Worm (Caenorhabditis elegans) whole organism, L2 larva: ENCODE measurements around the gene Y32G9B.1.
A peak's percentile ranks its signal among the peaks of the same experiment; 100 is the strongest.

Experiments used
- C34F6.9 ChIP-seq: fragments of 150-350 bp; optimal IDR thresholded peaks from 2 replicates; lab custom pipeline; 2014; ENCODE audit warnings: missing biosample characterization, missing genetic modification characterization
- F13H6.1 ChIP-seq: sonication (generic microtip); optimal IDR thresholded peaks from 2 replicates; lab custom pipeline; 2016; ENCODE audit warnings: missing genetic modification characterization, missing compliant biosample characterization
- R02D3.7 ChIP-seq: fragments of 150-350 bp; optimal IDR thresholded peaks from 2 replicates; lab custom pipeline; 2014; ENCODE audit warnings: missing biosample characterization, missing genetic modification characterization
- Y55F3AM.14 ChIP-seq: fragments of 200-800 bp; sonication (Bioruptor generic); optimal IDR thresholded peaks from 2 replicates; lab custom pipeline; 2018; ENCODE audit warnings: mild to moderate bottlenecking, missing genetic modification characterization, missing compliant biosample characterization
- ZK546.5 ChIP-seq: sonication (generic microtip); optimal IDR thresholded peaks from 2 replicates; lab custom pipeline; 2017; ENCODE audit warnings: missing biosample characterization, missing genetic modification characterization
- alr-1 ChIP-seq: fragments of 150-350 bp; optimal IDR thresholded peaks from 2 replicates; lab custom pipeline; 2014; ENCODE audit warnings: missing biosample characterization, missing genetic modification characterization
- aly-2 ChIP-seq: fragments of 150-350 bp; optimal IDR thresholded peaks from 2 replicates; lab custom pipeline; 2014; ENCODE audit warnings: missing biosample characterization, missing genetic modification characterization
- ama-1 ChIP-seq: fragments of 150-350 bp; optimal IDR thresholded peaks from 2 replicates; lab custom pipeline; 2018; ENCODE audit warnings: inconsistent platforms
- blmp-1 ChIP-seq: sonication (generic microtip); optimal IDR thresholded peaks from 2 replicates; lab custom pipeline; 2017; ENCODE audit warnings: missing genetic modification characterization, mild to moderate bottlenecking, missing compliant biosample characterization, antibody characterized with exemption, moderate library complexity; ENCODE audit not compliant: insufficient read depth
- ceh-16 ChIP-seq: fragments of 150-350 bp; optimal IDR thresholded peaks from 2 replicates; lab custom pipeline; 2014; ENCODE audit warnings: missing biosample characterization, missing genetic modification characterization
- ceh-82 ChIP-seq: fragments of 150-350 bp; optimal IDR thresholded peaks from 2 replicates; lab custom pipeline; 2014; ENCODE audit warnings: missing biosample characterization, missing genetic modification characterization
- crh-2 ChIP-seq: sonication (generic microtip); optimal IDR thresholded peaks from 2 replicates; lab custom pipeline; 2017; ENCODE audit warnings: missing biosample characterization, missing genetic modification characterization
- dmd-4 ChIP-seq: sonication (generic microtip); optimal IDR thresholded peaks from 2 replicates; lab custom pipeline; 2017; ENCODE audit warnings: missing biosample characterization, missing genetic modification characterization
- egl-27 ChIP-seq: sonication (generic microtip); optimal IDR thresholded peaks from 3 replicates; lab custom pipeline; 2017; ENCODE audit warnings: missing biosample characterization, missing genetic modification reagents, missing genetic modification characterization
- fos-1 ChIP-seq: fragments of 150-350 bp; optimal IDR thresholded peaks from 2 replicates; lab custom pipeline; 2014; ENCODE audit warnings: missing biosample characterization, missing genetic modification characterization
- gmeb-1 ChIP-seq: fragments of 150-350 bp; optimal IDR thresholded peaks from 2 replicates; lab custom pipeline; 2014; ENCODE audit warnings: missing biosample characterization, missing genetic modification characterization
- lin-11 ChIP-seq: fragments of 150-350 bp; sonication (generic microtip); optimal IDR thresholded peaks from 2 replicates; lab custom pipeline; 2014; ENCODE audit warnings: missing biosample characterization, missing genetic modification characterization, inconsistent platforms, mixed read lengths
- lin-13 ChIP-seq: fragments of 150-350 bp; optimal IDR thresholded peaks from 2 replicates; lab custom pipeline; 2014; ENCODE audit warnings: missing biosample characterization, missing genetic modification reagents, missing genetic modification characterization
- lin-39 ChIP-seq: fragments of 150-350 bp; optimal IDR thresholded peaks from 2 replicates; lab custom pipeline; 2014; ENCODE audit warnings: missing biosample characterization, missing genetic modification reagents, missing genetic modification characterization
- lsy-2 ChIP-seq, 2 experiments: fragments of 150-350 bp in 1 of 2; sonication (generic microtip) in 1 of 2; optimal IDR thresholded peaks; 2 replicates each; lab custom pipeline; 2014 to 2017; ENCODE audit warnings: missing biosample characterization in 2 of 2, missing genetic modification characterization in 2 of 2
- mab-5 ChIP-seq: fragments of 150-350 bp; optimal IDR thresholded peaks from 2 replicates; lab custom pipeline; 2014; ENCODE audit warnings: missing biosample characterization, missing genetic modification characterization
- mbf-1 ChIP-seq: sonication (generic microtip); optimal IDR thresholded peaks from 2 replicates; lab custom pipeline; 2017; ENCODE audit warnings: missing biosample characterization, missing genetic modification characterization
- mdl-1 ChIP-seq, 2 experiments: fragments of 150-350 bp in 1 of 2; sonication (generic microtip) in 1 of 2; optimal IDR thresholded peaks; 2 replicates each; lab custom pipeline; 2017; ENCODE audit warnings: missing biosample characterization in 2 of 2, missing genetic modification characterization in 2 of 2
- nhr-10 ChIP-seq: sonication (generic microtip); optimal IDR thresholded peaks from 2 replicates; lab custom pipeline; 2017; ENCODE audit warnings: missing biosample characterization, missing genetic modification characterization
- nhr-11 ChIP-seq: fragments of 150-350 bp; optimal IDR thresholded peaks from 2 replicates; lab custom pipeline; 2014; ENCODE audit warnings: missing biosample characterization, missing genetic modification characterization
- nhr-129 ChIP-seq: fragments of 150-350 bp; optimal IDR thresholded peaks from 2 replicates; lab custom pipeline; 2014; ENCODE audit warnings: missing biosample characterization, missing genetic modification characterization
- nhr-21 ChIP-seq: fragments of 150-350 bp; optimal IDR thresholded peaks from 2 replicates; lab custom pipeline; 2014; ENCODE audit warnings: missing biosample characterization, missing genetic modification characterization
- nhr-23 ChIP-seq: fragments of 150-350 bp; optimal IDR thresholded peaks from 2 replicates; lab custom pipeline; 2014; ENCODE audit warnings: missing biosample characterization, missing genetic modification reagents, missing genetic modification characterization
- nhr-237 ChIP-seq: fragments of 150-350 bp; optimal IDR thresholded peaks from 2 replicates; lab custom pipeline; 2014; ENCODE audit warnings: missing biosample characterization, missing genetic modification characterization
- nhr-25 ChIP-seq: fragments of 150-350 bp; sonication (generic microtip); optimal IDR thresholded peaks from 3 replicates; lab custom pipeline; 2014; ENCODE audit warnings: missing biosample characterization, missing genetic modification characterization
- nhr-6 ChIP-seq: fragments of 150-350 bp; optimal IDR thresholded peaks from 2 replicates; lab custom pipeline; 2014; ENCODE audit warnings: missing biosample characterization, missing genetic modification characterization
- nhr-77 ChIP-seq: fragments of 150-350 bp; optimal IDR thresholded peaks from 2 replicates; lab custom pipeline; 2014; ENCODE audit warnings: missing biosample characterization, missing genetic modification characterization
- peb-1 ChIP-seq: fragments of 150-350 bp; optimal IDR thresholded peaks from 2 replicates; lab custom pipeline; 2014; ENCODE audit warnings: missing biosample characterization, missing genetic modification characterization
- sem-4 ChIP-seq: fragments of 150-350 bp; optimal IDR thresholded peaks from 2 replicates; lab custom pipeline; 2014; ENCODE audit warnings: missing biosample characterization, missing genetic modification reagents, missing genetic modification characterization
- sma-3 ChIP-seq: sonication (generic microtip); optimal IDR thresholded peaks from 2 replicates; lab custom pipeline; 2016; ENCODE audit warnings: missing genetic modification reagents, missing genetic modification characterization, missing compliant biosample characterization
- sma-9 ChIP-seq, 2 experiments: fragments of 150-350 bp in 1 of 2; sonication (generic microtip) in 1 of 2; optimal IDR thresholded peaks; 2 replicates each; lab custom pipeline; 2014 to 2016; ENCODE audit warnings: missing genetic modification characterization in 2 of 2, mild to moderate bottlenecking in 1 of 2, missing biosample characterization in 1 of 2, missing compliant biosample characterization in 1 of 2, missing genetic modification reagents in 1 of 2, moderate library complexity in 1 of 2
- snpc-4 ChIP-seq: fragments of 150-350 bp; optimal IDR thresholded peaks from 2 replicates; lab custom pipeline; 2014; ENCODE audit warnings: missing biosample characterization, missing genetic modification characterization
- unc-39 ChIP-seq: fragments of 150-350 bp; optimal IDR thresholded peaks from 2 replicates; lab custom pipeline; 2014; ENCODE audit warnings: missing biosample characterization, missing genetic modification characterization
- unc-55 ChIP-seq: fragments of 150-350 bp; sonication (generic microtip); optimal IDR thresholded peaks from 3 replicates; lab custom pipeline; 2014; ENCODE audit warnings: missing biosample characterization, missing genetic modification reagents, missing genetic modification characterization
- unc-62 ChIP-seq: fragments of 150-350 bp; optimal IDR thresholded peaks from 2 replicates; lab custom pipeline; 2014; ENCODE audit warnings: missing biosample characterization, missing genetic modification reagents, missing genetic modification characterization
- ztf-1 ChIP-seq: fragments of 200-800 bp; sonication (Bioruptor generic); conservative IDR thresholded peaks from 2 replicates; pipeline ENCODE4 v1.3.6; 2022; ENCODE audit warnings: missing genetic modification characterization, missing compliant biosample characterization
- ztf-11 ChIP-seq: sonication (generic microtip); optimal IDR thresholded peaks from 2 replicates; lab custom pipeline; 2017; ENCODE audit warnings: missing biosample characterization, missing genetic modification characterization
- ztf-4 ChIP-seq: fragments of 150-350 bp; optimal IDR thresholded peaks from 2 replicates; lab custom pipeline; 2014; ENCODE audit warnings: missing biosample characterization, missing genetic modification characterization

Y32G9B.1 gene

DNA sequence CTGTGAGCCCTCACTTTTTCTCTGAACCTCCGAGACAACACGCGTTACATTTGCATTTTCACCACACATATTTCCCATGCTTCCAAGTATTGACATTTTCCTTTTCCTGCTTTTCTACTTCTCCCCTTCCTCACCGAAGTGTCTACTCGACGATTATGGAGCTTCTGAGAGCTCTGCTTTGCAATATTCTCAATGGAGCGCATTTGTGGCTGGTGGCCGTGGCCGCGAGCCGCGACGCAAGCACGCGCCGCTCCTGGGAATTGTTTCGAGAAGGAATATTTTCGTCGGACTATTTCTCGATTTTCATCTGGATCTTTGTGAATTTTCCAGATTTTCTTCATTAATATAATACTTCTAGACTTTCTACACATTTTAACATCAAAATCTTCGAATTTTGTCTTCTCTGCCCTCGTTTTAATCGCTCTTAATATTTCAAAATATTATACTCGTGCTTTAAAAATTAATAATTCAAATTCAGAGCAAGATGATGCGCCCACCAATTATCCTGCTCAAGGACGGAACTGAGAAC lies 42.0 kb upstream of the Y32G9B.1 start, which contains the start of the genes T10B5.4 and cct-7 (continued):
- TF ChIP-seq unc-62 (GFP tag; lab: Kevin White, UChicago) (no peak), nhr-237 (no peak), alr-1 (no peak), mdl-1 (tag; optimal IDR thresholded peaks at IDR 0.05; lab: Kevin White, UChicago) (peak in 1 of 2 experiments; percentile 80)

DNA sequence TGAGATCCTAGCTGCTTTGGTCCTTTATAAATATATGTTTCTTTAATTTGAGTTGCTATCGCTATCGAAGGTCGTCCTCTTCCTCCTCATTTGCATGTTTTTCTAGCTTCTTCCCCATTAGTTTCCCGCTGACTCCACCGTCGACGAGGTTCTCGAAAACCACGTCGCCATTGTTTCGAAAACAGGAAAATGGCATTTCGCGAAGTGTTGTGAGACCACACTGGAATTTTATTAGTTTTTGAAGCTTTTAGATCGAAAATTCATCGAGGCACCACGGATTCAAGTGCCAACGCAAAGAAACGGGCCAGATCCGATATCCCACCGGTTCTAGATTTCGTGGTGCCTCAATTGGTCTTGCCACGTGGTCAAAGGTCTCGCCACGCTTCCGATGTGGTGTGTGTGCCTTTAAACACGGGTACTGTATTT lies 40.7 kb upstream of the Y32G9B.1 start:
- TF ChIP-seq unc-62 (GFP tag; lab: Kevin White, UChicago): no peak
- no peak for TF ChIP-seq egl-27 (tag; lab: Kevin White, UChicago)
- TF ChIP-seq sem-4 (tag; lab: Kevin White, UChicago): no peak
- no peak for TF ChIP-seq ztf-1 (GFP tag; lab: Robert Waterston, UW)
- no peak for TF ChIP-seq peb-1
- no peak for TF ChIP-seq sma-3 (GFP tag; lab: Kevin White, UChicago)
- TF ChIP-seq nhr-23 (tag; lab: Kevin White, UChicago): no peak
- TF ChIP-seq dmd-4 (tag; lab: Kevin White, UChicago): no peak
- TF ChIP-seq gmeb-1 (tag; lab: Kevin White, UChicago): no peak
- no peak for TF ChIP-seq lin-39
- TF ChIP-seq ztf-4 (tag; lab: Kevin White, UChicago): no peak
- TF ChIP-seq unc-39 (tag; lab: Kevin White, UChicago): no peak
- TF ChIP-seq ceh-82 (tag; lab: Kevin White, UChicago): no peak

DNA sequence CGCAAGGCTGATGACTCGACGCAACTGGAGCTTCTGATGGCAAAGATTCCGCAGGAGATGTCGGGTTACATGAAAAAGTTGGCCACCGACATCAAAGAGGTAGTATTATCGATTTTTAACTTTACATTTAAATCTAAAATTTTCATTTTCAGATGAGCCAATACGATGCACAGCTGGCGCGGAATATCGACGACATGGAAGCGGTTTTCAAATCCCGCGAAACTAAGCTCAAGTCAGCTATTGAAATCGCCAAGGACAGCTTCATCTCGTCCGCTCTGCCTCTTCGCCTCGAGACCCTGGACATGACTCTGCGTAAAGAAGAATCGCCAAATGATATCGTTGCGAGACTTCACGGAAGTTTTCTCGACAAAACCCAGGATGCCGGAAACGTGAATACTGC lies 39.8 kb upstream of the Y32G9B.1 start, which contains the start of gene T10B5.3:
Gene T10B5.3 (minus strand): TSS at position 101 of the 400 bp plus-strand sequence.
- TF ChIP-seq ZK546.5: no peak
- TF ChIP-seq nhr-11: no peak
- no peak for TF ChIP-seq nhr-25 (tag; lab: Kevin White, UChicago)
- TF ChIP-seq sma-9 (GFP tag; optimal IDR thresholded peaks at IDR 0.05; lab: Kevin White, UChicago): no peak
- TF ChIP-seq sma-9 (tag; optimal IDR thresholded peaks at IDR 0.05; lab: Kevin White, UChicago): no peak

DNA sequence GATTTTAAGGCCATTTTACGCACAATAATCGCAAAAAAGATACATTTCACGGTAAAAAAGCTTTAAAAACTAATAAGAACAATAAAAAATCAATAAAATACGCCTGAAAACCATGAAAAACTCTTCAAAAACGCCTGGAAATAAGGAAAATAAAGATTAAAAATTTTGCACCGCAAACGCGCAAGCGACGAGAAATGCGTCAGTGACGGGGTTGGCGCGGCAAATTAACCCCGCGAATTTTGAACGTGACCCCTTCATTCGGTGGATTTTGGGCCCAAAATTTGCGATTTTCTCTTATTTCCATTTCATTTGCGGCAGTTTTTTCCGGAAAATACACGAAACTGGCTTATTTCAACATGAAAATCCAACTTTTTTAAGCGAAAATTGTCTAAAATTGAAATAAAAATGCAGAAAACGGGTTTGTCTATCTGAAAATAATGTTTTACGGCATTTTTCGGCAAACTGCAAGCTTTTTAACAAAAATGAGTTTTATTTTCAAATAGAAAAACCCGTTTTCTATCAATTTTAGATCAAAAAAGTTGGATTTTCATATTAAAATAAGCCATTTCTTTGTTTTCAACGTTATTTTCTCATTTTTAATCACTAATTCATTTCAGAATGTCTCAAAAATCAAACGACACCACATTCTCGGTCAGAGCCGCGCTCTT lies 38.9 kb upstream of the Y32G9B.1 start, which contains the start of gene knl-3:
Gene knl-3 (plus strand): TSS at position 618 of the 668 bp plus-strand sequence.
- no peak for TF ChIP-seq peb-1
- TF ChIP-seq nhr-11: no peak
- TF ChIP-seq sma-3 (GFP tag; lab: Kevin White, UChicago): peak; percentile 83
- TF ChIP-seq ZK546.5: peak; percentile 2
- no peak for TF ChIP-seq ama-1
- TF ChIP-seq ceh-16 (tag; lab: Kevin White, UChicago): peak; percentile 76
- no peak for TF ChIP-seq unc-39 (tag; lab: Kevin White, UChicago)
- TF ChIP-seq egl-27 (tag; lab: Kevin White, UChicago): peak; percentile 62
- TF ChIP-seq unc-55 (GFP tag; lab: Kevin White, UChicago): peak; percentile 92
- TF ChIP-seq crh-2 (tag; lab: Kevin White, UChicago): peak; percentile 93
- TF ChIP-seq blmp-1 (tag; lab: Kevin White, UChicago): peak; percentile 47
- no peak for TF ChIP-seq unc-62 (GFP tag; lab: Kevin White, UChicago)
- TF ChIP-seq nhr-10 (tag; lab: Kevin White, UChicago): peak; percentile 70
- peak; percentile 19 for TF ChIP-seq nhr-6 (tag; lab: Kevin White, UChicago)
- TF ChIP-seq mdl-1 (tag; optimal IDR thresholded peaks at IDR 0.05; lab: Kevin White, UChicago): peak in 1 of 2 experiments; percentile 41
- TF ChIP-seq nhr-25 (tag; lab: Kevin White, UChicago): peak; percentile 89
- no peak for TF ChIP-seq alr-1
- peak; percentile 75 for TF ChIP-seq mab-5
- TF ChIP-seq lin-11 (tag; lab: Kevin White, UChicago): peak; percentile 86
- peak; percentile 68 for TF ChIP-seq snpc-4
- TF ChIP-seq nhr-21 (tag; lab: Kevin White, UChicago): peak; percentile 85
- no peak for TF ChIP-seq ztf-11 (tag; lab: Kevin White, UChicago)
- TF ChIP-seq R02D3.7 (tag; lab: Kevin White, UChicago): peak; percentile 31
- peak; percentile 93 for TF ChIP-seq C34F6.9 (tag; lab: Kevin White, UChicago)
- peak; percentile 86 for TF ChIP-seq lin-13
- TF ChIP-seq ztf-4 (tag; lab: Kevin White, UChicago): no peak
- no peak for TF ChIP-seq aly-2 (tag; lab: Kevin White, UChicago)
- no peak for TF ChIP-seq nhr-237
- no peak for TF ChIP-seq lin-39
- TF ChIP-seq fos-1: peak; percentile 63
- peak; percentile 47 for TF ChIP-seq Y55F3AM.14 (GFP tag; lab: Kevin White, UChicago)
- peak; percentile 83 to 91 for TF ChIP-seq lsy-2 (tag; optimal IDR thresholded peaks at IDR 0.05; lab: Kevin White, UChicago)
- no peak for TF ChIP-seq ceh-82 (tag; lab: Kevin White, UChicago)
- TF ChIP-seq nhr-23 (tag; lab: Kevin White, UChicago): no peak
- TF ChIP-seq dmd-4 (tag; lab: Kevin White, UChicago): no peak
- peak; percentile 84 for TF ChIP-seq F13H6.1 (tag; lab: Kevin White, UChicago)
- TF ChIP-seq mbf-1 (tag; lab: Kevin White, UChicago): no peak
- TF ChIP-seq nhr-129 (tag; lab: Kevin White, UChicago): peak; percentile 73
- no peak for TF ChIP-seq nhr-77 (tag; lab: Kevin White, UChicago)
- peak; percentile 97 for TF ChIP-seq gmeb-1 (tag; lab: Kevin White, UChicago)
